Fruit fly (Drosophila melanogaster): ENCODE results near the gene Smox.

Smox gene

DNA sequence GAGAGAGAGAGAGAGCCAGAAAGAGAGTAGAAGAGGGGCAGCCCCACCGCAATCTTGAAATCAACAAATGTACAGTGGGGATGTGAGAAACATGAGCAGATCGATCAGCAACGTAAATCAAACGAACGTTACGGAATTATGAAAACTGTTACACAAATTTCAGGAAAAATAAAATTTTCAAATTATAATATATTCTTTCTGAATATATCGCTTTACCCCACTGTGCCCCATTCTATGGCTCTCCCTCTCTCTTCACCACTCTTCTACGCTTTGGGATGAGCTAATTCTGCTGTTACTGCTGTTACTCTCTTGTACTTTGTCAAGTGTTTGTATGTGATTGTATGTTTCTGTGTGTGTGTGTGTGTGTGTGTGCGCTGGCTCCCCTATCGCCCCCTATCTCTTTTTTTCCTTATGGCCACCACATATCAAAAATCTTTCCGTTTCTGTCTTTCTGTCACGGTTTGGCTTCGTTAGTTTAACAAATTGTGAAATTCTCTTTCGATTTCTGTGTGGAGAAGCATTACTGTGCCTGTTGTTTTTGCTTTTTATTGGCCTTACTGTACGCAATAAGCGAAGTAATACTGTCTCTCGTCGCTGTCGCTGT lies 51.0 kb downstream of the Smox start:
- TF ChIP-seq Sin3A (optimal IDR thresholded peaks at IDR 0.05), result no peak
- no peak for TF ChIP-seq ttk (optimal IDR thresholded peaks at IDR 0.05)
- TF ChIP-seq insv (optimal IDR thresholded peaks at IDR 0.05), result no peak
- no peak for TF ChIP-seq psq (optimal IDR thresholded peaks at IDR 0.05)
- no peak for TF ChIP-seq h (optimal IDR thresholded peaks at IDR 0.05)
- no peak for TF ChIP-seq Myc (optimal IDR thresholded peaks at IDR 0.05)

DNA sequence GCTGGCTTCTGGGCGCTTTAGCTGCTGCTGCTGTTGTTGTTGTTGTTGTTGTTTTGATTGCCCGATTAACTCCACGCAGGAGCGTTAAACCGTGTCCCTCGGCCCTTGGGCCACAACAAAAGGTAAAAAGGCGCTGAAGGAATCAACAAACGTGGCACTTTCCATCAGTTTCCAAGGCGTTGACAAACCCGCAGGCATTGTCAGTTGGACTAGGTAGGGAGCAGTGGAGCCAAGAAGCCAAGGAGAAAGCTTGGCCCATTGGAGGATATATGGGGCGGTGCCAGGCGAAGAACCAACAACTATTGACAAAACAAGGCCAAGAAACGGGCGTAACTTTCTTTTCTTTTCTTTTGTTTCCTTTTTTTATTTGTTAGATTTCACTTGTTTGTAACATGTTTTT lies 55.0 kb downstream of the Smox start, which contains the start of gene CG2256:
TSS of gene CG2256 (minus strand) at position 101 of the 400 bp plus-strand sequence.
- TF ChIP-seq ttk (optimal IDR thresholded peaks at IDR 0.05) (no peak), h (optimal IDR thresholded peaks at IDR 0.05) (no peak), Sin3A (optimal IDR thresholded peaks at IDR 0.05) (no peak), Myc (optimal IDR thresholded peaks at IDR 0.05) (no peak), insv (optimal IDR thresholded peaks at IDR 0.05) (no peak), psq (optimal IDR thresholded peaks at IDR 0.05) (no peak)
